Worm (Caenorhabditis elegans) whole organism, young adult: Measurements from ENCODE around the gene srx-17.

Experiments used
- B0035.1 ChIP-seq: sonication (generic microtip); optimal IDR thresholded peaks from 2 replicates; lab custom pipeline; 2016; ENCODE audit warnings: missing genetic modification characterization, mild to moderate bottlenecking, missing compliant biosample characterization, missing genotype, missing genetic modification reagents
- C06A6.2 ChIP-seq: fragments of 200-800 bp; sonication (Bioruptor generic); conservative IDR thresholded peaks from 2 replicates; pipeline ENCODE4 v1.3.6; 2022; ENCODE audit warnings: missing genetic modification characterization, missing compliant biosample characterization
- F22D6.2 ChIP-seq: sonication (generic microtip); optimal IDR thresholded peaks from 2 replicates; lab custom pipeline; 2016; ENCODE audit warnings: mild to moderate bottlenecking, missing genetic modification characterization, missing compliant biosample characterization
- F23B12.7 ChIP-seq: sonication (generic microtip); optimal IDR thresholded peaks from 2 replicates; lab custom pipeline; 2017; ENCODE audit warnings: missing genetic modification characterization, mild to moderate bottlenecking, missing compliant biosample characterization, antibody characterized with exemption, moderate library complexity; ENCODE audit not compliant: insufficient read depth
- F33H1.4 ChIP-seq: fragments of 200-800 bp; sonication (Bioruptor generic); IDR thresholded peaks from 2 replicates; pipeline ENCODE4 v1.3.6; 2022; ENCODE audit warnings: missing genetic modification reagents, missing genetic modification characterization, missing compliant biosample characterization
- F39B2.1 ChIP-seq: fragments of 200-800 bp; sonication (Bioruptor generic); IDR thresholded peaks from 2 replicates; pipeline ENCODE4 v1.3.6; 2022; ENCODE audit warnings: missing genetic modification reagents, missing genetic modification characterization, missing compliant biosample characterization
- F49E8.2 ChIP-seq: sonication (generic microtip); optimal IDR thresholded peaks from 3 replicates; lab custom pipeline; 2017; ENCODE audit warnings: missing genetic modification characterization, mild to moderate bottlenecking, missing compliant biosample characterization, antibody characterized with exemption, moderate library complexity; ENCODE audit not compliant: insufficient read depth
- F55B11.4 ChIP-seq: sonication (generic microtip); optimal IDR thresholded peaks from 2 replicates; lab custom pipeline; 2016; ENCODE audit warnings: missing compliant biosample characterization, missing genetic modification characterization, borderline replicate concordance; ENCODE audit not compliant: insufficient read depth
- K12H6.12 ChIP-seq: fragments of 200-800 bp; sonication (Bioruptor generic); optimal IDR thresholded peaks from 2 replicates; lab custom pipeline; 2018; ENCODE audit warnings: mild to moderate bottlenecking, missing genetic modification characterization, missing compliant biosample characterization
- T07F8.4 ChIP-seq: sonication (generic microtip); optimal IDR thresholded peaks from 2 replicates; lab custom pipeline; 2016; ENCODE audit warnings: mild to moderate bottlenecking, missing genetic modification characterization, moderate library complexity, missing compliant biosample characterization
- Y56A3A.18 ChIP-seq: fragments of 200-800 bp; sonication (Bioruptor generic); IDR thresholded peaks from 2 replicates; pipeline ENCODE4 v1.3.6; 2022; ENCODE audit warnings: missing genetic modification reagents, missing genetic modification characterization, missing compliant biosample characterization
- ZK185.1 ChIP-seq: sonication (generic microtip); optimal IDR thresholded peaks from 2 replicates; lab custom pipeline; 2016; ENCODE audit warnings: mild to moderate bottlenecking, missing genetic modification characterization, missing compliant biosample characterization; ENCODE audit not compliant: poor library complexity, severe bottlenecking
- aptf-2 ChIP-seq: fragments of 200-800 bp; sonication (Bioruptor generic); conservative IDR thresholded peaks from 2 replicates; pipeline ENCODE4 v1.3.6; 2022; ENCODE audit warnings: missing genetic modification reagents, missing genetic modification characterization, missing compliant biosample characterization
- attf-5 ChIP-seq: fragments of 200-800 bp; sonication (Bioruptor generic); optimal IDR thresholded peaks from 2 replicates; lab custom pipeline; 2018; ENCODE audit warnings: mild to moderate bottlenecking, missing genetic modification characterization, missing compliant biosample characterization
- bed-1 ChIP-seq: fragments of 200-800 bp; sonication (Bioruptor generic); IDR thresholded peaks from 2 replicates; pipeline ENCODE4 v1.3.6; 2022; ENCODE audit warnings: missing genetic modification reagents, missing genetic modification characterization, missing compliant biosample characterization
- cebp-1 ChIP-seq, 2 experiments: fragments of 200-800 bp in 1 of 2; sonication (Bioruptor generic) in 1 of 2; sonication (generic microtip) in 1 of 2; IDR thresholded peaks in 1 of 2; optimal IDR thresholded peaks in 1 of 2; 2 replicates each; pipeline versions ENCODE4 v1.3.6 to Lab custom; 2017 to 2022; ENCODE audit warnings: missing compliant biosample characterization in 2 of 2, missing genetic modification characterization in 2 of 2, mild to moderate bottlenecking in 1 of 2, missing genetic modification reagents in 1 of 2, moderate library complexity in 1 of 2
- ceh-100 ChIP-seq: fragments of 200-800 bp; sonication (Bioruptor generic); IDR thresholded peaks from 2 replicates; pipeline ENCODE4 v1.3.6; 2022; ENCODE audit warnings: missing genetic modification reagents, missing genetic modification characterization, missing compliant biosample characterization
- ceh-40 ChIP-seq: fragments of 200-800 bp; sonication (Bioruptor generic); IDR thresholded peaks from 2 replicates; pipeline ENCODE4 v1.3.6; 2022; ENCODE audit warnings: missing genetic modification characterization, missing compliant biosample characterization
- ceh-58 ChIP-seq: fragments of 200-800 bp; sonication (Bioruptor generic); IDR thresholded peaks from 2 replicates; pipeline ENCODE4 v1.3.6; 2022; ENCODE audit warnings: missing genetic modification characterization, missing compliant biosample characterization
- ceh-79 ChIP-seq: sonication (generic microtip); optimal IDR thresholded peaks from 2 replicates; lab custom pipeline; 2017; ENCODE audit warnings: mild to moderate bottlenecking, missing genetic modification characterization, missing compliant biosample characterization
- chd-7 ChIP-seq: sonication (generic microtip); optimal IDR thresholded peaks from 2 replicates; lab custom pipeline; 2016; ENCODE audit warnings: mild to moderate bottlenecking, missing genetic modification characterization, moderate library complexity, missing compliant biosample characterization
- dpff-1 ChIP-seq: sonication (generic microtip); optimal IDR thresholded peaks from 2 replicates; lab custom pipeline; 2017; ENCODE audit warnings: mild to moderate bottlenecking, missing genetic modification characterization, missing compliant biosample characterization
- dpl-1 ChIP-seq: fragments of 150-350 bp; optimal IDR thresholded peaks from 2 replicates; lab custom pipeline; 2014; ENCODE audit warnings: missing biosample characterization, missing genetic modification reagents, missing genetic modification characterization
- egrh-3 ChIP-seq: fragments of 200-800 bp; sonication (Bioruptor generic); IDR thresholded peaks from 2 replicates; pipeline ENCODE4 v1.3.6; 2022; ENCODE audit warnings: missing genetic modification reagents, missing genetic modification characterization, missing compliant biosample characterization
- ekl-4 ChIP-seq: fragments of 200-800 bp; sonication (Bioruptor generic); IDR thresholded peaks from 2 replicates; pipeline ENCODE4 v1.3.6; 2022; ENCODE audit warnings: missing genetic modification reagents, missing genetic modification characterization, missing compliant biosample characterization
- fkh-3 ChIP-seq: sonication (generic microtip); optimal IDR thresholded peaks from 2 replicates; lab custom pipeline; 2016; ENCODE audit warnings: mild to moderate bottlenecking, missing genetic modification characterization, missing compliant biosample characterization
- gei-17 ChIP-seq: fragments of 200-800 bp; sonication (Bioruptor generic); optimal IDR thresholded peaks from 2 replicates; lab custom pipeline; 2018; ENCODE audit warnings: mild to moderate bottlenecking, missing genetic modification characterization, missing compliant biosample characterization
- hlh-12 ChIP-seq: sonication (generic microtip); optimal IDR thresholded peaks from 2 replicates; lab custom pipeline; 2016; ENCODE audit warnings: missing genetic modification characterization, missing compliant biosample characterization
- hmg-1.2 ChIP-seq: fragments of 200-800 bp; sonication (Bioruptor generic); IDR thresholded peaks from 2 replicates; pipeline ENCODE4 v1.3.6; 2022; ENCODE audit warnings: missing genetic modification reagents, missing genetic modification characterization, missing compliant biosample characterization
- hrde-1 ChIP-seq: sonication (generic microtip); optimal IDR thresholded peaks from 2 replicates; lab custom pipeline; 2016; ENCODE audit warnings: missing genetic modification characterization, mild to moderate bottlenecking, missing compliant biosample characterization, moderate library complexity, missing genotype, missing genetic modification reagents, borderline replicate concordance
- let-607 ChIP-seq, 2 experiments: fragments of 200-800 bp in 1 of 2; sonication (Bioruptor generic) in 1 of 2; sonication (generic microtip) in 1 of 2; optimal IDR thresholded peaks; 2 replicates each; lab custom pipeline; 2016 to 2018; ENCODE audit warnings: mild to moderate bottlenecking in 2 of 2, missing compliant biosample characterization in 2 of 2, missing genetic modification characterization in 2 of 2, moderate library complexity in 2 of 2, missing genotype in 1 of 2
- lin-35 ChIP-seq, 3 experiments: fragments of 150-350 bp in 2 of 3; sonication (generic microtip) in 1 of 3; optimal IDR thresholded peaks; 2 replicates each; lab custom pipeline; 2014 to 2018; ENCODE audit warnings: missing biosample characterization in 3 of 3, missing genetic modification characterization in 3 of 3, missing genetic modification reagents in 3 of 3
- lin-40 ChIP-seq: sonication (generic microtip); optimal IDR thresholded peaks from 2 replicates; lab custom pipeline; 2016; ENCODE audit warnings: missing genetic modification characterization, mild to moderate bottlenecking, missing compliant biosample characterization, missing genotype, missing genetic modification reagents
- madf-6 ChIP-seq: fragments of 200-800 bp; sonication (Bioruptor generic); IDR thresholded peaks from 2 replicates; pipeline ENCODE4 v1.3.6; 2022; ENCODE audit warnings: missing genetic modification reagents, missing genetic modification characterization, missing compliant biosample characterization
- rec-8 ChIP-seq, 2 experiments: sonication (generic microtip); optimal IDR thresholded peaks; 2 replicates each; lab custom pipeline; 2016; ENCODE audit warnings: mild to moderate bottlenecking in 2 of 2, missing genetic modification characterization in 2 of 2, missing genetic modification reagents in 2 of 2, missing genotype in 2 of 2, missing biosample characterization in 1 of 2, missing compliant biosample characterization in 1 of 2, moderate library complexity in 1 of 2
- sea-2 ChIP-seq: fragments of 200-800 bp; sonication (Bioruptor generic); IDR thresholded peaks from 2 replicates; pipeline ENCODE4 v1.3.6; 2022; ENCODE audit warnings: missing genetic modification characterization, missing compliant biosample characterization
- snpc-3.4 ChIP-seq: sonication (generic microtip); optimal IDR thresholded peaks from 2 replicates; lab custom pipeline; 2017; ENCODE audit warnings: missing genetic modification characterization, mild to moderate bottlenecking, missing compliant biosample characterization, antibody characterized with exemption, moderate library complexity, missing genotype, missing genetic modification reagents
- sptf-2 ChIP-seq: fragments of 200-800 bp; sonication (Bioruptor generic); optimal IDR thresholded peaks from 2 replicates; lab custom pipeline; 2018; ENCODE audit warnings: mild to moderate bottlenecking, missing genetic modification characterization, missing compliant biosample characterization
- tlf-1 ChIP-seq: fragments of 200-800 bp; sonication (Bioruptor generic); optimal IDR thresholded peaks from 2 replicates; lab custom pipeline; 2018; ENCODE audit warnings: mild to moderate bottlenecking, missing genetic modification characterization, missing compliant biosample characterization
- zfh-2 ChIP-seq: fragments of 200-800 bp; sonication (Bioruptor generic); conservative IDR thresholded peaks from 2 replicates; pipeline ENCODE4 v1.3.6; 2022; ENCODE audit warnings: missing genetic modification reagents, missing genetic modification characterization, missing compliant biosample characterization
- ztf-18 ChIP-seq: sonication (generic microtip); optimal IDR thresholded peaks from 2 replicates; lab custom pipeline; 2016; ENCODE audit warnings: missing genotype, mild to moderate bottlenecking, missing genetic modification characterization, missing compliant biosample characterization

Gene srx-17

ce11 chrV:13799190-13799589, 41.8 kb upstream of the srx-17 start (continued):
- TF ChIP-seq lin-40 (tag; lab: Kevin White, UChicago) (no peak), ceh-79 (tag; lab: Kevin White, UChicago) (no peak), tlf-1 (no peak), F22D6.2 (tag; lab: Kevin White, UChicago) (no peak), ceh-58 (no peak)

ce11 chrV:13803902-13804301, 37.1 kb upstream of the srx-17 start, which contains the start of gene swan-2:
Gene swan-2 (minus strand): TSS chrV:13804281.
- TF ChIP-seq attf-5 (GFP tag; lab: Kevin White, UChicago) (peak; percentile 11), egrh-3 (GFP tag; lab: Robert Waterston, UW) (peak; percentile 46; the same call in 1 of the 2 replicates), snpc-3.4 (tag; lab: Kevin White, UChicago) (no peak), hrde-1 (no peak), cebp-1 (GFP tag; IDR thresholded peaks at IDR 0.05; lab: Robert Waterston, UW) (peak; percentile 84), cebp-1 (tag; optimal IDR thresholded peaks at IDR 0.05; lab: Kevin White, UChicago) (peak; percentile 91), zfh-2 (GFP tag; lab: Robert Waterston, UW) (peak; percentile 83), F55B11.4 (tag; lab: Kevin White, UChicago) (no peak)

ce11 chrV:13807232-13807631, 33.8 kb upstream of the srx-17 start, which contains the start of gene swan-1:
Gene swan-1 (minus strand): TSS chrV:13807237.
- TF ChIP-seq dpl-1 (GFP tag; lab: Kevin White, UChicago) (no peak), hlh-12 (tag; lab: Kevin White, UChicago) (no peak), sea-2 (GFP tag; lab: Robert Waterston, UW) (no peak), ekl-4 (GFP tag; lab: Robert Waterston, UW) (0 out of 2 replicates have a peak, but pooled peaks have one; percentile 29)

- no peak for TF ChIP-seq rec-8 (tag; optimal IDR thresholded peaks at IDR 0.05; lab: Kevin White, UChicago)
- no peak for TF ChIP-seq madf-6
- TF ChIP-seq ceh-40 (GFP tag; lab: Robert Waterston, UW): no peak
- no peak for TF ChIP-seq ekl-4 (GFP tag; lab: Robert Waterston, UW)
- TF ChIP-seq fkh-3 (tag; lab: Kevin White, UChicago): no peak
- TF ChIP-seq ceh-100 (GFP tag; lab: Robert Waterston, UW): no peak
- peak; percentile 77 for TF ChIP-seq attf-5 (GFP tag; lab: Kevin White, UChicago)
- TF ChIP-seq sptf-2 (GFP tag; lab: Kevin White, UChicago): no peak
- no peak for TF ChIP-seq T07F8.4 (tag; lab: Kevin White, UChicago)
- no peak for TF ChIP-seq C06A6.2
- peak in 1 of 3 experiments; percentile 28 for TF ChIP-seq lin-35 (GFP tag; optimal IDR thresholded peaks at IDR 0.05; lab: Kevin White, UChicago)
- no peak for TF ChIP-seq F33H1.4 (GFP tag; lab: Robert Waterston, UW)
- TF ChIP-seq aptf-2: no peak
- peak; percentile 31 for TF ChIP-seq chd-7 (tag; lab: Kevin White, UChicago)
- peak; percentile 22 for TF ChIP-seq gei-17 (GFP tag; lab: Kevin White, UChicago)
- TF ChIP-seq hmg-1.2 (GFP tag; lab: Robert Waterston, UW): peak; percentile 74; the same call in 1 of the 2 replicates
- TF ChIP-seq F39B2.1 (GFP tag; lab: Robert Waterston, UW): no peak
- TF ChIP-seq let-607 (tag; optimal IDR thresholded peaks at IDR 0.05; lab: Kevin White, UChicago): no peak
- TF ChIP-seq F23B12.7 (tag; lab: Kevin White, UChicago): no peak
- TF ChIP-seq F49E8.2 (tag; lab: Kevin White, UChicago): no peak
- TF ChIP-seq hrde-1: no peak
- no peak for TF ChIP-seq bed-1 (GFP tag; lab: Robert Waterston, UW)
- peak; percentile 60 for TF ChIP-seq ztf-18
- TF ChIP-seq B0035.1 (tag; lab: Kevin White, UChicago): no peak
- TF ChIP-seq K12H6.12: peak; percentile 78
- TF ChIP-seq dpff-1: no peak
- no peak for TF ChIP-seq ZK185.1
- 0 out of 2 replicates have a peak, but pooled peaks have one; percentile 44 for TF ChIP-seq Y56A3A.18 (GFP tag; lab: Robert Waterston, UW)
Observed at ce11 chrV:13808462-13808867, 32.5 kb upstream of the srx-17 start.
